Worm (Caenorhabditis elegans) whole organism, young adult: ENCODE measurements around the gene ubc-21.

ENCODE experiments used
- ceh-27 ChIP-seq: fragments of 200-800 bp; sonication (Bioruptor generic); optimal IDR thresholded peaks from 2 replicates; lab custom pipeline; 2018; ENCODE audit warnings: mild to moderate bottlenecking, missing genetic modification characterization, moderate library complexity, missing compliant biosample characterization
- mel-28 ChIP-seq: sonication (generic microtip); optimal IDR thresholded peaks from 2 replicates; lab custom pipeline; 2016; ENCODE audit warnings: borderline replicate concordance, mild to moderate bottlenecking, missing genetic modification characterization, missing compliant biosample characterization

DNA sequence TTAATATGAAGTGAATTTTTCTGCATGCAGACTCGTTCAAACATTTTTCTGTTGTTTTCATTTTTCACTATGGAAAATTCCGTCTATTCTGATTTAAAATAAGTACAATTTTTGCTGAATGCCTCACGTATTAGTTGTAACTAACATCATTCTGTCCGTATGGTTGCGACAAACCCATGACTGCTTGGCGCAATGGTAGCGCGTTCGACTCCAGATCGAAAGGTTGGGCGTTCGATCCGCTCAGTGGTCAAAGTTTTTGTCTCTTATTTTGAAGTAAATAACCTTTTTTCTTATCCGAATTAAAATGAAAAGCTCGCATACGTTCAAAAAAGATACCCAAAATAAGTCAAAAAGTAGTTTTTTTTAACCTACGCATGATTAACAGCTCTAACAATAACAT is 7.7 kb downstream of the ubc-21 start:
- TF ChIP-seq ceh-27 (GFP tag; lab: Kevin White, UChicago) = no peak
- no peak for TF ChIP-seq mel-28 (tag; lab: Kevin White, UChicago)
